Fruit fly (Drosophila melanogaster): ENCODE data around the gene CG32756.

CG32756 gene

DNA sequence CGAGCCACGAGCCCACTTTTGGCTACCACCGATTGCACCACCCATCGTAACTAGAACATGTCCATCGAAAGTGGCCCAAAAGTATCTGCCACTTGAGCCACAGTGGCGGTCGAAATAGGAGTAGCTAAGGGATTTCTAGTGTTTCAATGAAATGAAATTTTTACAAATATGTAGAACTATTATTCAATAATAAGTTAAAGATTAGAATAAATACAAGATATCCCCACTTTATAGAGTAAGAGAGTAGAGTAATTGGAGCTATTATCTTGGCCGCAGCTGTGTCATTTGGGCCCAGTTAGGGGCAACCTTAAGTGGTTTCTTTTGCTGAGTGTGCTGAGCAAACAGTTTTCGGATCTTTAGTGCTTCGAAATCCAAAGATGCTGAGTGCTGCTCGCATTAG is 43.9 kb downstream of the CG32756 start (continued):
- no peak for TF ChIP-seq ato (GFP tag; IDR thresholded peaks at IDR 0.05; ENCODE audit: partially characterized antibody)
- TF ChIP-seq CG30431 (GFP tag; optimal IDR thresholded peaks at IDR 0.05), result no peak
- no peak for TF ChIP-seq pita (GFP tag; optimal IDR thresholded peaks at IDR 0.05)
- no peak for TF ChIP-seq CG1647 (GFP tag; optimal IDR thresholded peaks at IDR 0.05)
- TF ChIP-seq NFAT (GFP tag; IDR thresholded peaks at IDR 0.05), result no peak
- TF ChIP-seq ash1 (GFP tag; optimal IDR thresholded peaks at IDR 0.05), result no peak
- no peak for TF ChIP-seq CG1602 (GFP tag; optimal IDR thresholded peaks at IDR 0.05)
- no peak for TF ChIP-seq cg (GFP tag; optimal IDR thresholded peaks at IDR 0.05)
- no peak for TF ChIP-seq CG12104 (GFP tag; optimal IDR thresholded peaks at IDR 0.05)
- TF ChIP-seq CG12942 (GFP tag; optimal IDR thresholded peaks at IDR 0.05), result no peak
- peak; percentile 33 for TF ChIP-seq CG12659 (GFP tag; optimal IDR thresholded peaks at IDR 0.05)
- TF ChIP-seq Oaz (GFP tag; IDR thresholded peaks at IDR 0.05), result no peak
- no peak for TF ChIP-seq Optix (GFP tag; IDR thresholded peaks at IDR 0.05)
- no peak for TF ChIP-seq onecut (GFP tag; IDR thresholded peaks at IDR 0.05)
- no peak for TF ChIP-seq pfk (GFP tag; optimal IDR thresholded peaks at IDR 0.05)
- no peak for TF ChIP-seq pan (optimal IDR thresholded peaks at IDR 0.05)
- TF ChIP-seq pan (GFP tag; optimal IDR thresholded peaks at IDR 0.05 in 1 of 2, IDR thresholded peaks at IDR 0.05 in 1 of 2), result peak in 1 of 2 experiments; percentile 76
- TF ChIP-seq Hr78 (GFP tag; optimal IDR thresholded peaks at IDR 0.05), result no peak
- no peak for TF ChIP-seq pb (GFP tag; optimal IDR thresholded peaks at IDR 0.05)
- TF ChIP-seq B-H2 (GFP tag; optimal IDR thresholded peaks at IDR 0.05), result no peak
- TF ChIP-seq sd (tag; optimal IDR thresholded peaks at IDR 0.05), result no peak
- TF ChIP-seq bsh (GFP tag; optimal IDR thresholded peaks at IDR 0.05), result peak in 1 of 2 experiments; percentile 64
- no peak for TF ChIP-seq Chrac-16 (GFP tag; optimal IDR thresholded peaks at IDR 0.05)
- no peak for TF ChIP-seq repo (GFP tag; optimal IDR thresholded peaks at IDR 0.05)
- TF ChIP-seq CG18599 (GFP tag; optimal IDR thresholded peaks at IDR 0.05), result peak; percentile 23
- no peak for TF ChIP-seq CG9609 (GFP tag; optimal IDR thresholded peaks at IDR 0.05)
- TF ChIP-seq D19B (GFP tag; optimal IDR thresholded peaks at IDR 0.05), result no peak
- TF ChIP-seq ftz-f1 (GFP tag; optimal IDR thresholded peaks at IDR 0.05), result no peak
- TF ChIP-seq CG8924 (tag; optimal IDR thresholded peaks at IDR 0.05), result peak; percentile 47
- TF ChIP-seq Myb (GFP tag; optimal IDR thresholded peaks at IDR 0.05), result no peak
- no peak for TF ChIP-seq Jarid2 (GFP tag; optimal IDR thresholded peaks at IDR 0.05)
- no peak for TF ChIP-seq vfl (GFP tag; optimal IDR thresholded peaks at IDR 0.05)
- no peak for TF ChIP-seq CG7928 (GFP tag; optimal IDR thresholded peaks at IDR 0.05)
- TF ChIP-seq CG8765 (GFP tag; IDR thresholded peaks at IDR 0.05), result no peak
- no peak for TF ChIP-seq CG8281 (tag; optimal IDR thresholded peaks at IDR 0.05)
- no peak for TF ChIP-seq hth (optimal IDR thresholded peaks at IDR 0.05)
- TF ChIP-seq HmgZ (tag; optimal IDR thresholded peaks at IDR 0.05), result no peak
- TF ChIP-seq CG10147 (GFP tag; optimal IDR thresholded peaks at IDR 0.05), result no peak
- TF ChIP-seq CG6175 (GFP tag; IDR thresholded peaks at IDR 0.05), result no peak
- TF ChIP-seq ken (GFP tag; IDR thresholded peaks at IDR 0.05), result no peak
- no peak for TF ChIP-seq CG33213 (GFP tag; optimal IDR thresholded peaks at IDR 0.05)
- TF ChIP-seq CG1603 (tag; optimal IDR thresholded peaks at IDR 0.05), result peak; percentile 54
- TF ChIP-seq Nf-YA (GFP tag; IDR thresholded peaks at IDR 0.05), result peak; percentile 26; the same call in 1 of the 2 replicates
- TF ChIP-seq eyg (GFP tag; optimal IDR thresholded peaks at IDR 0.05), result no peak
- TF ChIP-seq zfh1 (GFP tag; IDR thresholded peaks at IDR 0.05), result 0 out of 3 replicates have a peak, but pooled peaks have one; percentile 57
- TF ChIP-seq Fer1 (GFP tag; optimal IDR thresholded peaks at IDR 0.05), result peak; percentile 18
- TF ChIP-seq salm (tag; optimal IDR thresholded peaks at IDR 0.05), result peak; percentile 12
- no peak for TF ChIP-seq corto (GFP tag; optimal IDR thresholded peaks at IDR 0.05)
- no peak for TF ChIP-seq CG18764 (GFP tag; optimal IDR thresholded peaks at IDR 0.05)
- peak; percentile 38; the same call in 1 of the 2 replicates for TF ChIP-seq ssp (GFP tag; IDR thresholded peaks at IDR 0.05)
- peak; percentile 45; the same call in 1 of the 2 replicates for TF ChIP-seq lmd (GFP tag; IDR thresholded peaks at IDR 0.05)
- TF ChIP-seq CG30403 (GFP tag; optimal IDR thresholded peaks at IDR 0.05), result peak; percentile 33
